Fruit fly (Drosophila melanogaster): ENCODE measurements around the gene RpL34a.

Gene RpL34a

DNA sequence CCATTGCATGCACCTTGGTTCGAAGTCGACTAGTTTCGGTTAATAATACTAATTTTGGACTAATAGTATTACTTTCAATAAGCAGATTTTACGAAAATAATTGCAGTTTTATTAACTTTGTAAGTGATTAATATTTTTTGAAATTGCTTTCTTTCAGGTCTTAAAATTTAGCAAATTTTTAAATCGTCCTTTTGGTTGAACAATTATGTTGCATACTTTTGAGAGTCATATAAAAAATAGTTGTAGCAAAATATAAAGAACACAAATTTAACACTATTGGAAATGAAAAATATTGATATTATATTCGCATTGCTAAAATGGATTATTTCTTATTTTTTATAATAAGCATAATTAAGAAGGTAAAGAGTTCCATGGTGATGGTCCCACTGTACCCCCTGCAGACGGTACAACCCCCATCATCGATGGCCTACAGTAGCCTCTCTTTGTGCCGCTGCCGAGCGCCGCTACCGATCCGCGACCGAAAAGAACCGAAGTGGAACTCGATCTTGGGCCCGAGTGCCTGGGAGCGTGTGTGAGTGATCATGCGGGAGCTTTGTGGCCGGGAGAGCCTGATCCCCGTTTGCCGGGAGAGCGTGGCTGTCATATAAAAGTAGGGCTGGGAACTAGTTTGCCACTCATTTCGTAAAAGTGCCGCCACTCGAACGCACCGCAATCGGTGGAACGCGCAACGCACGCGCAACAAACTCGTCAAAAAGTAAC is 37.7 kb downstream of the RpL34a start (continued):
- TF ChIP-seq vnd (GFP tag; IDR thresholded peaks at IDR 0.05; ENCODE audit: partially characterized antibody), result 0 out of 3 replicates have a peak, but pooled peaks have one; percentile 33
- TF ChIP-seq CG9437 (GFP tag; optimal IDR thresholded peaks at IDR 0.05), result peak; percentile 95
- TF ChIP-seq Sox102F (GFP tag; optimal IDR thresholded peaks at IDR 0.05), result peak; percentile 95
- peak; percentile 99 for TF ChIP-seq nmo (GFP tag; optimal IDR thresholded peaks at IDR 0.05)
- peak; percentile 84 for TF ChIP-seq scrt (GFP tag; optimal IDR thresholded peaks at IDR 0.05)
- TF ChIP-seq CG31441 (GFP tag; IDR thresholded peaks at IDR 0.05), result peak; percentile 99
- TF ChIP-seq bsh (GFP tag; optimal IDR thresholded peaks at IDR 0.05), result peak; percentile 86 to 93
- peak; percentile 89 for TF ChIP-seq CG6654 (GFP tag; optimal IDR thresholded peaks at IDR 0.05)
- TF ChIP-seq dati (GFP tag; IDR thresholded peaks at IDR 0.05), result no peak
- TF ChIP-seq sqz (GFP tag; optimal IDR thresholded peaks at IDR 0.05), result peak; percentile 94
- TF ChIP-seq zfh1 (GFP tag; IDR thresholded peaks at IDR 0.05), result peak; percentile 78
- TF ChIP-seq Jarid2 (GFP tag; optimal IDR thresholded peaks at IDR 0.05), result peak; percentile 74
- TF ChIP-seq pita (GFP tag; optimal IDR thresholded peaks at IDR 0.05), result no peak
- TF ChIP-seq CG11695 (GFP tag; IDR thresholded peaks at IDR 0.05), result peak; percentile 91
- peak; percentile 16 for TF ChIP-seq btn (GFP tag; optimal IDR thresholded peaks at IDR 0.05)
- TF ChIP-seq CoRest (tag; optimal IDR thresholded peaks at IDR 0.05), result peak; percentile 99
- peak; percentile 59 for TF ChIP-seq CG1647 (GFP tag; optimal IDR thresholded peaks at IDR 0.05)
- peak; percentile 81 for TF ChIP-seq CG12219 (GFP tag; optimal IDR thresholded peaks at IDR 0.05)
- no peak for TF ChIP-seq CG8478 (optimal IDR thresholded peaks at IDR 0.05)
- TF ChIP-seq CG13624 (GFP tag; optimal IDR thresholded peaks at IDR 0.05), result peak; percentile 88
- peak; percentile 90 for TF ChIP-seq CG18599 (GFP tag; optimal IDR thresholded peaks at IDR 0.05)
- TF ChIP-seq wek (GFP tag; optimal IDR thresholded peaks at IDR 0.05), result no peak
- TF ChIP-seq her (GFP tag; optimal IDR thresholded peaks at IDR 0.05), result peak; percentile 34
- TF ChIP-seq pros (GFP tag; optimal IDR thresholded peaks at IDR 0.05), result peak; percentile 74
- peak; percentile 97 for TF ChIP-seq CG18619 (GFP tag; optimal IDR thresholded peaks at IDR 0.05)
- TF ChIP-seq CG7928 (GFP tag; optimal IDR thresholded peaks at IDR 0.05), result peak; percentile 67
- peak in 1 of 2 experiments; percentile 94 for TF ChIP-seq Eip74EF (GFP tag; optimal IDR thresholded peaks at IDR 0.05)
- 0 out of 3 replicates have a peak, but pooled peaks have one; percentile 36 for TF ChIP-seq Optix (GFP tag; IDR thresholded peaks at IDR 0.05)
- peak; percentile 38; the same call in 1 of the 2 replicates for TF ChIP-seq GATAe (GFP tag; conservative IDR thresholded peaks at IDR 0.05)
- TF ChIP-seq cwo (GFP tag; optimal IDR thresholded peaks at IDR 0.05), result peak; percentile 78
- peak; percentile 63; the same call in 2 of the 3 replicates for TF ChIP-seq Opbp (GFP tag; IDR thresholded peaks at IDR 0.05; ENCODE audit: partially characterized antibody)
- TF ChIP-seq unpg (GFP tag; optimal IDR thresholded peaks at IDR 0.05), result peak; percentile 92
- TF ChIP-seq C15 (GFP tag; IDR thresholded peaks at IDR 0.05), result 0 out of 3 replicates have a peak, but pooled peaks have one; percentile 47
- peak; percentile 68; the same call in 1 of the 2 replicates for TF ChIP-seq stc (GFP tag; IDR thresholded peaks at IDR 0.05)
- TF ChIP-seq B-H1 (GFP tag; IDR thresholded peaks at IDR 0.05), result peak; percentile 79
- no peak for TF ChIP-seq sr (GFP tag; IDR thresholded peaks at IDR 0.05)
- TF ChIP-seq CG7786 (GFP tag; optimal IDR thresholded peaks at IDR 0.05), result peak; percentile 77
- TF ChIP-seq Taf1 (GFP tag; IDR thresholded peaks at IDR 0.05), result peak; percentile 66; the same call in 1 of the 2 replicates
- peak; percentile 85; the same call in 2 of the 4 replicates for TF ChIP-seq chinmo (GFP tag; IDR thresholded peaks at IDR 0.05; ENCODE audit: partially characterized antibody)
- peak; percentile 92 for TF ChIP-seq PHDP (tag; optimal IDR thresholded peaks at IDR 0.05)
- peak; percentile 89 for TF ChIP-seq ATbp (GFP tag; optimal IDR thresholded peaks at IDR 0.05)
- no peak for TF ChIP-seq h (optimal IDR thresholded peaks at IDR 0.05)
- peak; percentile 93 for TF ChIP-seq CG10462 (GFP tag; optimal IDR thresholded peaks at IDR 0.05)
- peak; percentile 97 for TF ChIP-seq CG12104 (GFP tag; optimal IDR thresholded peaks at IDR 0.05)
- 0 out of 3 replicates have a peak, but pooled peaks have one; percentile 64 for TF ChIP-seq Mrtf (GFP tag; IDR thresholded peaks at IDR 0.05)
- peak; percentile 99 for TF ChIP-seq CG16815 (GFP tag; optimal IDR thresholded peaks at IDR 0.05)
- peak; percentile 75 for TF ChIP-seq slp2 (GFP tag; optimal IDR thresholded peaks at IDR 0.05)
- no peak for TF ChIP-seq Tbp (GFP tag; optimal IDR thresholded peaks at IDR 0.05)
